In genomic region chrV:13243205-13243604, ce11 we compare ENCODE assay signal across 5 worm cellular contexts.
A peak's percentile ranks its signal among the peaks of the same experiment; 100 is the strongest.
TF ChIP-seq lines count a peak whose summit lies in the region.

No protein-coding gene starts in this region.

TF ChIP-seq in whole organism, L1 larva, 84 proteins besides CTCF, POLR2A, EP300 and RAD21:
- TF ChIP-seq nhr-85 (tag; lab: Kevin White, UChicago) = peak; percentile 54
- peak; percentile 0 for TF ChIP-seq lin-14 (GFP tag; optimal IDR thresholded peaks at IDR 0.05; lab: Kevin White, UChicago)
- no peak for TF ChIP-seq sup-37 (GFP tag; optimal IDR thresholded peaks at IDR 0.05; lab: Kevin White, UChicago)
- peak; percentile 85 for TF ChIP-seq blmp-1 (tag; optimal IDR thresholded peaks at IDR 0.05; lab: Kevin White, UChicago)

TF ChIP-seq in whole organism, L2 larva, 48 proteins besides CTCF, POLR2A, EP300 and RAD21:
- peak; percentile 99 for TF ChIP-seq sma-9 (GFP tag; optimal IDR thresholded peaks at IDR 0.05; lab: Kevin White, UChicago)
- no peak for TF ChIP-seq sma-9 (tag; optimal IDR thresholded peaks at IDR 0.05; lab: Kevin White, UChicago)
- no peak for TF ChIP-seq ztf-4 (tag; optimal IDR thresholded peaks at IDR 0.05; lab: Kevin White, UChicago)
- peak; percentile 8 for TF ChIP-seq blmp-1 (tag; optimal IDR thresholded peaks at IDR 0.05; lab: Kevin White, UChicago; ENCODE audit: insufficient read depth)
- no peak for TF ChIP-seq ceh-16 (tag; optimal IDR thresholded peaks at IDR 0.05; lab: Kevin White, UChicago)
- TF ChIP-seq ZK546.5 (tag; optimal IDR thresholded peaks at IDR 0.05; lab: Kevin White, UChicago) = no peak
- no peak for TF ChIP-seq mab-5 (tag; optimal IDR thresholded peaks at IDR 0.05; lab: Kevin White, UChicago)
- peak; percentile 60 for TF ChIP-seq egl-27 (tag; optimal IDR thresholded peaks at IDR 0.05; lab: Kevin White, UChicago)
- TF ChIP-seq fos-1 (tag; optimal IDR thresholded peaks at IDR 0.05; lab: Kevin White, UChicago) = peak; percentile 17
- TF ChIP-seq sem-4 (tag; optimal IDR thresholded peaks at IDR 0.05; lab: Kevin White, UChicago) = peak; percentile 40
- no peak for TF ChIP-seq nhr-11 (tag; optimal IDR thresholded peaks at IDR 0.05; lab: Kevin White, UChicago)
- no peak for TF ChIP-seq ceh-82 (tag; optimal IDR thresholded peaks at IDR 0.05; lab: Kevin White, UChicago)
- peak; percentile 62 for TF ChIP-seq nhr-21 (tag; optimal IDR thresholded peaks at IDR 0.05; lab: Kevin White, UChicago)

TF ChIP-seq in whole organism, L3 larva, 47 proteins besides CTCF, POLR2A, EP300 and RAD21:
- TF ChIP-seq nhr-23 (tag; optimal IDR thresholded peaks at IDR 0.05; lab: Kevin White, UChicago) (peak; percentile 49), skn-1 (tag; optimal IDR thresholded peaks at IDR 0.05; lab: Kevin White, UChicago) (no peak), pha-4 (tag; optimal IDR thresholded peaks at IDR 0.05; lab: Kevin White, UChicago) (peak; percentile 52), nhr-25 (tag; optimal IDR thresholded peaks at IDR 0.05; lab: Kevin White, UChicago) (peak; percentile 43), nhr-43 (tag; optimal IDR thresholded peaks at IDR 0.05; lab: Kevin White, UChicago; ENCODE audit: poor library complexity, severe bottlenecking) (peak; percentile 77)

TF ChIP-seq in whole organism, L4 larva, 104 proteins besides CTCF, POLR2A, EP300 and RAD21:
- no peak for TF ChIP-seq R02D3.7 (tag; optimal IDR thresholded peaks at IDR 0.05; lab: Kevin White, UChicago)
- peak; percentile 55 for TF ChIP-seq nhr-28 (tag; optimal IDR thresholded peaks at IDR 0.05; lab: Kevin White, UChicago)
- TF ChIP-seq ctbp-1 (GFP tag; IDR thresholded peaks at IDR 0.05; lab: Robert Waterston, UW) = no peak
- TF ChIP-seq mdl-1 (tag; optimal IDR thresholded peaks at IDR 0.05; lab: Kevin White, UChicago) = peak in 1 of 2 experiments; percentile 28
- TF ChIP-seq unc-62 (GFP tag; optimal IDR thresholded peaks at IDR 0.05 in 1 of 2; lab: Kevin White, UChicago) = no peak
- TF ChIP-seq unc-62 (tag; optimal IDR thresholded peaks at IDR 0.05; lab: Kevin White, UChicago) = no peak
- no peak for TF ChIP-seq mxl-3 (GFP tag; optimal IDR thresholded peaks at IDR 0.05; lab: Kevin White, UChicago)
- TF ChIP-seq unc-39 (tag; optimal IDR thresholded peaks at IDR 0.05; lab: Kevin White, UChicago) = no peak
- no peak for TF ChIP-seq ceh-20 (GFP tag; IDR thresholded peaks at IDR 0.05; lab: Robert Waterston, UW)
- TF ChIP-seq zip-11 (GFP tag; IDR thresholded peaks at IDR 0.05; lab: Robert Waterston, UW) = no peak
- no peak for TF ChIP-seq arid-1 (GFP tag; conservative IDR thresholded peaks at IDR 0.05; lab: Robert Waterston, UW)
- no peak for TF ChIP-seq ceh-44 (GFP tag; IDR thresholded peaks at IDR 0.05; lab: Robert Waterston, UW)
- TF ChIP-seq egl-27 (tag; optimal IDR thresholded peaks at IDR 0.05; lab: Kevin White, UChicago) = no peak
- TF ChIP-seq lin-13 (GFP tag; optimal IDR thresholded peaks at IDR 0.05; lab: Kevin White, UChicago) = no peak
- TF ChIP-seq lin-1 (GFP tag; IDR thresholded peaks at IDR 0.05; lab: Robert Waterston, UW) = no peak
- no peak for TF ChIP-seq sdz-12 (GFP tag; optimal IDR thresholded peaks at IDR 0.05; lab: Kevin White, UChicago)
- no peak for TF ChIP-seq vab-7 (GFP tag; IDR thresholded peaks at IDR 0.05; lab: Robert Waterston, UW)
- TF ChIP-seq tra-1 (GFP tag; IDR thresholded peaks at IDR 0.05; lab: Robert Waterston, UW) = no peak
- peak; percentile 94 for TF ChIP-seq nhr-48 (tag; optimal IDR thresholded peaks at IDR 0.05; lab: Kevin White, UChicago)
- no peak for TF ChIP-seq lsy-2 (tag; optimal IDR thresholded peaks at IDR 0.05; lab: Kevin White, UChicago)
- TF ChIP-seq dmd-6 (GFP tag; IDR thresholded peaks at IDR 0.05; lab: Robert Waterston, UW) = peak; percentile 56
- no peak for TF ChIP-seq madf-5 (GFP tag; IDR thresholded peaks at IDR 0.05; lab: Robert Waterston, UW)
- TF ChIP-seq F10B5.3 (tag; optimal IDR thresholded peaks at IDR 0.05; lab: Kevin White, UChicago) = no peak
- TF ChIP-seq Y48G9A.11 (GFP tag; IDR thresholded peaks at IDR 0.05; lab: Robert Waterston, UW) = no peak

TF ChIP-seq in whole organism, mixed stage, embryonic, 35 proteins besides CTCF, POLR2A, EP300 and RAD21:
- TF ChIP-seq blmp-1 (tag; optimal IDR thresholded peaks at IDR 0.05; lab: Kevin White, UChicago) = peak; percentile 35
- TF ChIP-seq mls-2 (tag; optimal IDR thresholded peaks at IDR 0.05; lab: Kevin White, UChicago) = no peak

Comparison
In these comparisons a context has a peak if more than half of its experiments do, and no peak if none do; other contexts are left out.
1. Of the 29 proteins assayed by ChIP-seq in both whole organism, L4 larva and whole organism, L1 larva: peak only in whole organism, L4 larva: nhr-28; only in whole organism, L1 larva: none; in both: none; in neither: 27; mixed calls (peak in some experiments, not most) for 1.